Worm (Caenorhabditis elegans) whole organism, L3 larva: ENCODE results near the gene F54E2.5.

Experiments
- ceh-82 ChIP-seq: fragments of 150-350 bp; optimal IDR thresholded peaks from 2 replicates; lab custom pipeline; 2014; ENCODE audit warnings: missing biosample characterization, missing genetic modification characterization
- egl-27 ChIP-seq: sonication (generic microtip); optimal IDR thresholded peaks from 4 replicates; lab custom pipeline; 2017; ENCODE audit warnings: missing biosample characterization, missing genetic modification reagents, missing genetic modification characterization
- pha-4 ChIP-seq: fragments of 150-350 bp; optimal IDR thresholded peaks from 2 replicates; lab custom pipeline; 2014; ENCODE audit warnings: missing biosample characterization, missing genetic modification reagents, missing genetic modification characterization
- skn-1 ChIP-seq: fragments of 150-350 bp; optimal IDR thresholded peaks from 2 replicates; lab custom pipeline; 2014; ENCODE audit warnings: missing biosample characterization, missing genetic modification characterization
- snpc-4 ChIP-seq: fragments of 150-350 bp; optimal IDR thresholded peaks from 2 replicates; lab custom pipeline; 2014; ENCODE audit warnings: missing biosample characterization, missing genetic modification characterization
- tbx-2 ChIP-seq: sonication (generic microtip); optimal IDR thresholded peaks from 2 replicates; lab custom pipeline; 2016; ENCODE audit warnings: mild to moderate bottlenecking, missing genetic modification characterization, missing compliant biosample characterization
- ztf-11 ChIP-seq: fragments of 150-350 bp; optimal IDR thresholded peaks from 2 replicates; lab custom pipeline; 2014; ENCODE audit warnings: missing biosample characterization, missing genetic modification characterization
- ztf-4 ChIP-seq: fragments of 150-350 bp; optimal IDR thresholded peaks from 2 replicates; lab custom pipeline; 2014; ENCODE audit warnings: missing biosample characterization, missing genetic modification characterization

DNA sequence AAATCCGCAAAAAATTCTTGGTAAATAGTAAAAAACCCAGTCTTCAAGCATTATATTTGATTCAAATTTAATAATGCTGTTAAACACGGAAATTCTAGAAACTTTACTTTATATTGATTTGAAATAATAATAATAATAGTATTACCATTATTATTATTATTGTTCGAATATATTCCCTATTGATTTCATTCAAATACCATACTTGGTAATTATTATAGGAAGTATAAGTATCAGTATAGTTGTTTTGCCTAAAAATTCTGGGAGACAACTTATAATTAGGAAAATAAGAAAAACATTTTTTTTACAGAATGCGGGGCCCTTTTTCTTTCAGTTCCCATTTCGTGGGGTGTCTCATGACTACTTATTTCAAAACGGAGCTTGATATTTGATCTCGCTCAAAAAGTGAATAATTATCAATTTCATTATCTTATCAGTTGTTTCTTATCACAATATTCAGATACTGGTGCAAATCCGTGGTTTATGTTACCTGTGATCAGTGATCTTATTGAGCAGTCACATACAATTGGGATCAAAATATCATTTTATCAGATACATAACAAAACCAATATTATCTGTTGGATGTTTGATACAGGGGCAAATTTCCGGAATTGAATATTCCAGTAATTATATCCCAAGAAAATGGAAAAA lies 32.6 kb upstream of the F54E2.5 start, which contains the start of gene srj-49:
- TF ChIP-seq ztf-11 (no peak), snpc-4 (no peak), pha-4 (tag; lab: Kevin White, UChicago) (no peak), skn-1 (tag; lab: Kevin White, UChicago) (no peak), tbx-2 (no peak), egl-27 (tag; lab: Kevin White, UChicago) (no peak), ceh-82 (tag; lab: Kevin White, UChicago) (no peak), ztf-4 (no peak)
